Fruit fly (Drosophila melanogaster) whole organism, embryonic: ENCODE results near the gene Plzf.

Experiments
- Atf3 ChIP-seq: fragments of 200-800 bp; sonication (Bioruptor generic); optimal IDR thresholded peaks from 3 replicates; lab custom pipeline; 2016; ENCODE audit warnings: missing biosample characterization, missing genetic modification characterization
- CG1024 ChIP-seq: fragments of 200-800 bp; sonication (Bioruptor generic); IDR thresholded peaks from 2 replicates; pipeline ENCODE4 v1.3.6; 2022; ENCODE audit warnings: missing biosample characterization, missing genetic modification characterization
- CG10565 ChIP-seq: fragments of 200-800 bp; sonication (Bioruptor generic); optimal IDR thresholded peaks from 3 replicates; lab custom pipeline; 2016; ENCODE audit warnings: missing biosample characterization, mild to moderate bottlenecking, missing genetic modification characterization
- CG11085 ChIP-seq: fragments of 200-800 bp; sonication (Bioruptor generic); IDR thresholded peaks from 2 replicates; pipeline ENCODE4 v1.3.6; 2022; ENCODE audit warnings: missing biosample characterization, missing genetic modification characterization
- CG11093 ChIP-seq: fragments of 200-800 bp; sonication (Bioruptor generic); IDR thresholded peaks from 3 replicates; pipeline ENCODE4 v1.3.6; 2022; ENCODE audit warnings: missing biosample characterization, missing genetic modification characterization
- CG12659 ChIP-seq: fragments of 200-800 bp; sonication (Bioruptor generic); optimal IDR thresholded peaks from 3 replicates; lab custom pipeline; 2017; ENCODE audit warnings: mild to moderate bottlenecking, missing biosample characterization, missing genetic modification reagents, missing genetic modification characterization
- CG13775 ChIP-seq: fragments of 200-800 bp; sonication (Bioruptor generic); optimal IDR thresholded peaks from 3 replicates; lab custom pipeline; 2017; ENCODE audit warnings: missing biosample characterization, mild to moderate bottlenecking, missing genetic modification characterization
- CG14441 ChIP-seq: fragments of 200-800 bp; sonication (Bioruptor generic); IDR thresholded peaks from 2 replicates; pipeline ENCODE4 v1.3.6; 2022; ENCODE audit warnings: missing biosample characterization, missing genetic modification characterization
- CG17568 ChIP-seq: fragments of 200-800 bp; sonication (Bioruptor generic); optimal IDR thresholded peaks from 2 replicates; lab custom pipeline; 2018; ENCODE audit warnings: missing biosample characterization, mild to moderate bottlenecking, missing genetic modification characterization, moderate library complexity
- CG2129 ChIP-seq: fragments of 200-800 bp; sonication (Bioruptor generic); IDR thresholded peaks from 2 replicates; pipeline ENCODE4 v1.3.6; 2022; ENCODE audit warnings: missing biosample characterization, missing genetic modification characterization; ENCODE audit not compliant: partially characterized antibody
- CG30431 ChIP-seq: fragments of 200-800 bp; sonication (Bioruptor generic); optimal IDR thresholded peaks from 2 replicates; lab custom pipeline; 2017; ENCODE audit warnings: missing biosample characterization, missing genetic modification characterization
- CG32767 ChIP-seq: fragments of 200-800 bp; sonication (Bioruptor generic); IDR thresholded peaks from 2 replicates; pipeline ENCODE4 v1.3.6; 2022; ENCODE audit warnings: missing biosample characterization, missing genetic modification characterization
- CG3838 ChIP-seq: fragments of 200-800 bp; sonication (Bioruptor generic); optimal IDR thresholded peaks from 3 replicates; lab custom pipeline; 2016; ENCODE audit warnings: missing biosample characterization, missing genetic modification characterization
- CG4328 ChIP-seq: fragments of 200-800 bp; sonication (Bioruptor generic); optimal IDR thresholded peaks from 3 replicates; lab custom pipeline; 2017; ENCODE audit warnings: missing biosample characterization, missing genetic modification reagents, missing genetic modification characterization
- CG4617 ChIP-seq: fragments of 200-800 bp; sonication (Bioruptor generic); optimal IDR thresholded peaks from 3 replicates; lab custom pipeline; 2016; ENCODE audit warnings: missing biosample characterization, missing genetic modification characterization, borderline replicate concordance
- CG5953 ChIP-seq: fragments of 200-800 bp; sonication (Bioruptor generic); IDR thresholded peaks from 2 replicates; pipeline ENCODE4 v1.3.6; 2022; ENCODE audit warnings: missing biosample characterization, missing genetic modification characterization
- CG6854 ChIP-seq: fragments of 200-800 bp; sonication (Bioruptor generic); optimal IDR thresholded peaks from 3 replicates; lab custom pipeline; 2017; ENCODE audit warnings: missing biosample characterization, mild to moderate bottlenecking, missing genetic modification characterization
- CG7271 ChIP-seq: fragments of 200-800 bp; sonication (Bioruptor generic); optimal IDR thresholded peaks from 2 replicates; lab custom pipeline; 2018; ENCODE audit warnings: missing biosample characterization, mild to moderate bottlenecking, missing genetic modification characterization, moderate library complexity
- CG7963 ChIP-seq: fragments of 200-800 bp; sonication (Bioruptor generic); IDR thresholded peaks from 3 replicates; pipeline ENCODE4 v1.3.6; 2022; ENCODE audit warnings: missing biosample characterization, missing genetic modification characterization; ENCODE audit not compliant: partially characterized antibody
- CG9215 ChIP-seq: fragments of 200-800 bp; sonication (Bioruptor generic); IDR thresholded peaks from 2 replicates; pipeline ENCODE4 v1.3.6; 2022; ENCODE audit warnings: missing biosample characterization, missing genetic modification characterization
- Dll ChIP-seq: fragments of 200-800 bp; sonication (Bioruptor generic); IDR thresholded peaks from 4 replicates; pipeline ENCODE4 v1.3.6; 2022; ENCODE audit warnings: missing biosample characterization, missing genetic modification characterization; ENCODE audit not compliant: partially characterized antibody
- Gsc ChIP-seq: fragments of 200-800 bp; sonication (Bioruptor generic); IDR thresholded peaks from 2 replicates; pipeline ENCODE4 v1.3.6; 2022; ENCODE audit warnings: missing biosample characterization, missing genetic modification characterization
- HHEX ChIP-seq: fragments of 200-800 bp; sonication (Bioruptor generic); optimal IDR thresholded peaks from 3 replicates; lab custom pipeline; 2017; ENCODE audit warnings: missing biosample characterization, mild to moderate bottlenecking, missing genetic modification characterization, missing genetic modification reagents
- HLH54F ChIP-seq: fragments of 200-800 bp; sonication (Bioruptor generic); optimal IDR thresholded peaks from 3 replicates; lab custom pipeline; 2016; ENCODE audit warnings: missing biosample characterization, missing genetic modification characterization
- Hr51 ChIP-seq, 2 experiments: fragments of 200-800 bp; sonication (Bioruptor generic); optimal IDR thresholded peaks; 2 replicates in 1 of 2; 3 replicates in 1 of 2; lab custom pipeline; 2016 to 2018; ENCODE audit warnings: missing biosample characterization in 2 of 2, missing genetic modification characterization in 2 of 2, mild to moderate bottlenecking in 1 of 2, moderate library complexity in 1 of 2
- MTF-1 ChIP-seq: fragments of 200-800 bp; sonication (Bioruptor generic); optimal IDR thresholded peaks from 2 replicates; lab custom pipeline; 2018; ENCODE audit warnings: missing biosample characterization, mild to moderate bottlenecking, missing genetic modification characterization, borderline replicate concordance
- NFAT ChIP-seq: fragments of 200-800 bp; sonication (Bioruptor generic); IDR thresholded peaks from 2 replicates; pipeline ENCODE4 v1.3.6; 2022; ENCODE audit warnings: missing biosample characterization, missing genetic modification characterization
- Stat92E ChIP-seq, 3 experiments: fragments of >200 bp in 2 of 3; fragments of 200-800 bp in 1 of 3; sonication (Bioruptor generic) in 1 of 3; optimal IDR thresholded peaks; 2 replicates each; lab custom pipeline; 2017 to 2019; ENCODE audit warnings: missing biosample characterization in 3 of 3, missing genetic modification characterization in 3 of 3, mild to moderate bottlenecking in 1 of 3, moderate library complexity in 1 of 3
- Tbp ChIP-seq: fragments of >200 bp; optimal IDR thresholded peaks from 2 replicates; lab custom pipeline; 2018; ENCODE audit warnings: missing biosample characterization, missing genetic modification characterization
- ab ChIP-seq: fragments of 200-800 bp; sonication (Bioruptor generic); optimal IDR thresholded peaks from 2 replicates; lab custom pipeline; 2016; ENCODE audit warnings: missing biosample characterization, missing genetic modification characterization
- ac ChIP-seq: fragments of 200-800 bp; sonication (Bioruptor generic); optimal IDR thresholded peaks from 3 replicates; lab custom pipeline; 2017; ENCODE audit warnings: missing biosample characterization, mild to moderate bottlenecking, missing genetic modification characterization
- br ChIP-seq: fragments of >200 bp; optimal IDR thresholded peaks from 2 replicates; lab custom pipeline; 2017
- cato ChIP-seq: fragments of 200-800 bp; sonication (Bioruptor generic); optimal IDR thresholded peaks from 2 replicates; lab custom pipeline; 2016; ENCODE audit warnings: missing biosample characterization, missing genetic modification characterization, borderline replicate concordance
- chm ChIP-seq: fragments of 200-800 bp; sonication (Bioruptor generic); IDR thresholded peaks from 2 replicates; pipeline ENCODE4 v1.3.6; 2022; ENCODE audit warnings: missing biosample characterization, missing genetic modification characterization
- ci ChIP-seq: fragments of 200-800 bp; sonication (Bioruptor generic); IDR thresholded peaks from 3 replicates; pipeline ENCODE4 v1.3.6; 2022; ENCODE audit warnings: missing biosample characterization, missing genetic modification characterization
- disco-r ChIP-seq: fragments of 200-800 bp; sonication (Bioruptor generic); optimal IDR thresholded peaks from 2 replicates; lab custom pipeline; 2016; ENCODE audit warnings: missing biosample characterization, missing genetic modification characterization
- dpn ChIP-seq, 2 experiments: fragments of 200-800 bp; sonication (Bioruptor generic); optimal IDR thresholded peaks; 3 replicates each; lab custom pipeline; 2016; ENCODE audit warnings: missing biosample characterization in 2 of 2, missing genetic modification characterization in 2 of 2
- en ChIP-seq: fragments of 200-800 bp; sonication (Bioruptor generic); optimal IDR thresholded peaks from 2 replicates; lab custom pipeline; 2016; ENCODE audit warnings: missing biosample characterization, missing genetic modification characterization
- eyg ChIP-seq: fragments of 200-800 bp; sonication (Bioruptor generic); optimal IDR thresholded peaks from 3 replicates; lab custom pipeline; 2016; ENCODE audit warnings: missing biosample characterization, missing genetic modification characterization
- fd64A ChIP-seq: fragments of 200-800 bp; sonication (Bioruptor generic); optimal IDR thresholded peaks from 3 replicates; lab custom pipeline; 2018; ENCODE audit warnings: missing biosample characterization, mild to moderate bottlenecking, missing genetic modification characterization
- h ChIP-seq: fragments of >200 bp; optimal IDR thresholded peaks from 2 replicates; lab custom pipeline; 2017
- nau ChIP-seq: fragments of 200-800 bp; sonication (Bioruptor generic); optimal IDR thresholded peaks from 3 replicates; lab custom pipeline; 2017; ENCODE audit warnings: missing biosample characterization, mild to moderate bottlenecking, missing genetic modification characterization, missing genetic modification reagents
- otp ChIP-seq: fragments of 200-800 bp; sonication (Bioruptor generic); IDR thresholded peaks from 3 replicates; pipeline ENCODE4, ENCODE4 v1.3.6; 2022; ENCODE audit warnings: missing biosample characterization, missing genetic modification characterization
- schlank ChIP-seq: fragments of 200-800 bp; sonication (Bioruptor generic); optimal IDR thresholded peaks from 2 replicates; lab custom pipeline; 2018; ENCODE audit warnings: missing biosample characterization, mild to moderate bottlenecking, missing genetic modification characterization
- sisA ChIP-seq: fragments of 200-800 bp; sonication (Bioruptor generic); IDR thresholded peaks from 2 replicates; pipeline ENCODE4 v1.3.6; 2022; ENCODE audit warnings: missing biosample characterization, missing genetic modification characterization
- stwl ChIP-seq: fragments of 200-800 bp; sonication (Bioruptor generic); optimal IDR thresholded peaks from 3 replicates; lab custom pipeline; 2018; ENCODE audit warnings: missing biosample characterization, mild to moderate bottlenecking, missing genetic modification characterization, moderate library complexity
- sug ChIP-seq: fragments of 200-800 bp; optimal IDR thresholded peaks from 2 replicates; lab custom pipeline; 2019; ENCODE audit warnings: missing biosample characterization, mild to moderate bottlenecking, missing genetic modification characterization, moderate library complexity
- tna ChIP-seq: fragments of 200-800 bp; sonication (Bioruptor generic); IDR thresholded peaks from 2 replicates; pipeline ENCODE4 v1.3.6; 2022; ENCODE audit warnings: missing biosample characterization, missing genetic modification characterization; ENCODE audit not compliant: partially characterized antibody
- wek ChIP-seq: fragments of 200-800 bp; sonication (Bioruptor generic); optimal IDR thresholded peaks from 3 replicates; lab custom pipeline; 2018; ENCODE audit warnings: missing biosample characterization, mild to moderate bottlenecking, missing genetic modification characterization, moderate library complexity

The Plzf gene

dm6 chr2L:12044613-12045350, 3.9 kb downstream of the Plzf start, which contains the start of gene CG6785 (continued):
- TF ChIP-seq CG17568 (GFP tag; lab: Kevin White, UChicago), result peak; percentile 96
- TF ChIP-seq Atf3 (GFP tag; lab: Kevin White, UChicago), result peak; percentile 76
- no peak for TF ChIP-seq CG32767 (GFP tag; lab: Robert Waterston, UW)
- TF ChIP-seq CG5953 (GFP tag; lab: Robert Waterston, UW), result peak; percentile 68; the same call in 1 of the 2 replicates
- peak; percentile 61 for TF ChIP-seq HLH54F
- TF ChIP-seq MTF-1 (GFP tag; lab: Kevin White, UChicago), result peak; percentile 92
- no peak for TF ChIP-seq CG9215 (GFP tag; lab: Robert Waterston, UW)
- TF ChIP-seq CG10565, result no peak
- peak in 1 of 3 experiments; percentile 51 for TF ChIP-seq Stat92E (GFP tag; optimal IDR thresholded peaks at IDR 0.05; lab: Kevin White, UChicago)
- TF ChIP-seq dpn (GFP tag; optimal IDR thresholded peaks at IDR 0.05; lab: Kevin White, UChicago), result peak; percentile 70 to 80
- TF ChIP-seq CG1024, result peak; percentile 57; the same call in 1 of the 2 replicates
- no peak for TF ChIP-seq tna (GFP tag; lab: Robert Waterston, UW)
- peak; percentile 49 for TF ChIP-seq CG4617 (GFP tag; lab: Kevin White, UChicago)
- TF ChIP-seq CG13775 (GFP tag; lab: Kevin White, UChicago), result peak; percentile 32
- TF ChIP-seq wek (GFP tag; lab: Kevin White, UChicago), result peak; percentile 97
- TF ChIP-seq en (GFP tag; lab: Kevin White, UChicago), result peak; percentile 77
- no peak for TF ChIP-seq sisA (GFP tag; lab: Robert Waterston, UW)
- peak; percentile 87 for TF ChIP-seq disco-r
- TF ChIP-seq Hr51 (GFP tag; optimal IDR thresholded peaks at IDR 0.05; lab: Kevin White, UChicago), result peak; percentile 70
- peak; percentile 57 for TF ChIP-seq sug (tag; lab: Kevin White, UChicago)
- peak; percentile 87 for TF ChIP-seq CG6854 (GFP tag; lab: Kevin White, UChicago)
- peak; percentile 78 for TF ChIP-seq ac (GFP tag; lab: Kevin White, UChicago)
- peak; percentile 45 for TF ChIP-seq CG3838 (GFP tag; lab: Kevin White, UChicago)
- peak; percentile 81 for TF ChIP-seq otp (GFP tag; lab: Robert Waterston, UW)
- no peak for TF ChIP-seq CG2129
- TF ChIP-seq nau, result peak; percentile 61
- peak; percentile 64 for TF ChIP-seq cato
- peak; percentile 19 for TF ChIP-seq CG30431 (GFP tag; lab: Kevin White, UChicago)
- TF ChIP-seq eyg, result peak; percentile 90
- peak; percentile 93 for TF ChIP-seq fd64A (GFP tag; lab: Kevin White, UChicago)
- no peak for TF ChIP-seq CG11093 (GFP tag; lab: Robert Waterston, UW)
- TF ChIP-seq br (lab: Kevin White, UChicago), result no peak
- no peak for TF ChIP-seq Dll (GFP tag; lab: Robert Waterston, UW)
- peak; percentile 84 for TF ChIP-seq schlank (tag; lab: Kevin White, UChicago)
- no peak for TF ChIP-seq Tbp (GFP tag; lab: Kevin White, UChicago)
- TF ChIP-seq CG7271 (tag; lab: Kevin White, UChicago), result peak; percentile 18
- TF ChIP-seq CG4328 (GFP tag; lab: Kevin White, UChicago), result peak; percentile 80
- peak; percentile 28; the same call in 1 of the 2 replicates for TF ChIP-seq CG14441 (GFP tag; lab: Robert Waterston, UW)
- TF ChIP-seq CG11085 (GFP tag; lab: Robert Waterston, UW), result no peak
- no peak for TF ChIP-seq ab (GFP tag; lab: Kevin White, UChicago)
- peak; percentile 90 for TF ChIP-seq CG12659 (GFP tag; lab: Kevin White, UChicago)
- TF ChIP-seq stwl, result no peak
- no peak for TF ChIP-seq CG7963 (GFP tag; lab: Robert Waterston, UW)
- peak; percentile 92 for TF ChIP-seq HHEX (GFP tag; lab: Kevin White, UChicago)
- peak; percentile 88 for TF ChIP-seq chm
- TF ChIP-seq Gsc (GFP tag; lab: Robert Waterston, UW), result no peak
- peak; percentile 60 for TF ChIP-seq NFAT (GFP tag; lab: Robert Waterston, UW)
- TF ChIP-seq ci (GFP tag; lab: Robert Waterston, UW), result peak; percentile 93
- no peak for TF ChIP-seq h (lab: Kevin White, UChicago)
